Worm (Caenorhabditis elegans): ENCODE results near the gene F54D5.3.
A peak's percentile ranks its signal among the peaks of the same experiment; 100 is the strongest.

F54D5.3 gene

ce11 chrII:11547254-11547687 lies 24.3 kb upstream of the F54D5.3 start, which contains the start of gene F54D5.7:
Gene F54D5.7, plus strand, starts transcription at chrII:11547517.
- TF ChIP-seq unc-62 (GFP tag; optimal IDR thresholded peaks at IDR 0.05) = no peak
- TF ChIP-seq mab-9 (GFP tag; IDR thresholded peaks at IDR 0.05) = no peak
- peak; percentile 82 for TF ChIP-seq blmp-1 (tag; optimal IDR thresholded peaks at IDR 0.05)
- peak; percentile 65 for TF ChIP-seq nhr-19 (GFP tag; conservative IDR thresholded peaks at IDR 0.05)
- no peak for TF ChIP-seq tlp-1 (tag; optimal IDR thresholded peaks at IDR 0.05)
- TF ChIP-seq grh-1 (GFP tag; IDR thresholded peaks at IDR 0.05) = peak; percentile 36; the same call in 1 of the 2 replicates
- TF ChIP-seq zip-4 (GFP tag; optimal IDR thresholded peaks at IDR 0.05) = peak; percentile 13
- no peak for TF ChIP-seq sox-4 (tag; optimal IDR thresholded peaks at IDR 0.05)
- peak; percentile 61 for TF ChIP-seq lin-14 (GFP tag; optimal IDR thresholded peaks at IDR 0.05)
- TF ChIP-seq dpl-1 (GFP tag; optimal IDR thresholded peaks at IDR 0.05) = peak; percentile 26 to 39 (median 38)
- peak; percentile 61 for TF ChIP-seq nhr-20 (tag; optimal IDR thresholded peaks at IDR 0.05)
- TF ChIP-seq ceh-63 (GFP tag; optimal IDR thresholded peaks at IDR 0.05) = no peak
- TF ChIP-seq ceh-90 (tag; optimal IDR thresholded peaks at IDR 0.05) = no peak
- TF ChIP-seq pag-3 (tag; optimal IDR thresholded peaks at IDR 0.05; ENCODE audit: borderline replicate concordance, insufficient read depth) = peak; percentile 32
- no peak for TF ChIP-seq fkh-4 (tag; optimal IDR thresholded peaks at IDR 0.05; ENCODE audit: borderline replicate concordance)
- TF ChIP-seq ztf-4 (tag; optimal IDR thresholded peaks at IDR 0.05) = peak; percentile 56
- peak; percentile 67 for TF ChIP-seq swsn-7 (tag; optimal IDR thresholded peaks at IDR 0.05)
- no peak for TF ChIP-seq mef-2 (tag; optimal IDR thresholded peaks at IDR 0.05)
- TF ChIP-seq irx-1 (tag; optimal IDR thresholded peaks at IDR 0.05) = peak; percentile 30
- no peak for TF ChIP-seq nhr-77 (tag; optimal IDR thresholded peaks at IDR 0.05)
- no peak for TF ChIP-seq hpl-2 (GFP tag; optimal IDR thresholded peaks at IDR 0.05)
- no peak for TF ChIP-seq jun-1 (tag; optimal IDR thresholded peaks at IDR 0.05)
- no peak for TF ChIP-seq vab-15 (tag; optimal IDR thresholded peaks at IDR 0.05)
- TF ChIP-seq C16A3.4 (tag; optimal IDR thresholded peaks at IDR 0.05) = peak; percentile 23
- TF ChIP-seq sup-37 (GFP tag; optimal IDR thresholded peaks at IDR 0.05) = no peak
- TF ChIP-seq tbx-2 (tag; optimal IDR thresholded peaks at IDR 0.05) = peak; percentile 11
- no peak for TF ChIP-seq C04F5.9 (tag; optimal IDR thresholded peaks at IDR 0.05)
- TF ChIP-seq unc-30 (tag; optimal IDR thresholded peaks at IDR 0.05) = no peak
- peak; percentile 19 for TF ChIP-seq snpc-4 (tag; optimal IDR thresholded peaks at IDR 0.05)
- peak; percentile 82 for TF ChIP-seq nhr-71 (tag; optimal IDR thresholded peaks at IDR 0.05)
- peak in 2 of 6 experiments; percentile 23 to 75 for TF ChIP-seq elt-3 (tag; optimal IDR thresholded peaks at IDR 0.05)
- no peak for TF ChIP-seq efl-3 (GFP tag; optimal IDR thresholded peaks at IDR 0.05)
- TF ChIP-seq zag-1 (tag; optimal IDR thresholded peaks at IDR 0.05) = no peak
- TF ChIP-seq lin-13 (GFP tag; optimal IDR thresholded peaks at IDR 0.05) = peak; percentile 22
- peak; percentile 52 for TF ChIP-seq elt-2 (tag; optimal IDR thresholded peaks at IDR 0.05)
- TF ChIP-seq ceh-88 (GFP tag; IDR thresholded peaks at IDR 0.05) = no peak
- no peak for TF ChIP-seq F16B12.6 (tag; optimal IDR thresholded peaks at IDR 0.05)
- peak; percentile 22 for TF ChIP-seq lir-3 (tag; optimal IDR thresholded peaks at IDR 0.05; ENCODE audit: poor library complexity)
- TF ChIP-seq mep-1 (tag; optimal IDR thresholded peaks at IDR 0.05) = peak; percentile 92
- TF ChIP-seq nhr-12 (tag; optimal IDR thresholded peaks at IDR 0.05) = no peak
- no peak for TF ChIP-seq pax-3 (tag; optimal IDR thresholded peaks at IDR 0.05)
- TF ChIP-seq fos-1 (tag; optimal IDR thresholded peaks at IDR 0.05) = no peak
- peak in 1 of 2 experiments; percentile 93 for TF ChIP-seq mdl-1 (tag; optimal IDR thresholded peaks at IDR 0.05)
- TF ChIP-seq pqm-1 (tag; optimal IDR thresholded peaks at IDR 0.05) = no peak
- no peak for TF ChIP-seq aha-1 (tag; optimal IDR thresholded peaks at IDR 0.05)
- no peak for TF ChIP-seq sptf-1 (tag; optimal IDR thresholded peaks at IDR 0.05)
- TF ChIP-seq nhr-47 (tag; optimal IDR thresholded peaks at IDR 0.05) = peak; percentile 57
- TF ChIP-seq ceh-8 (GFP tag; optimal IDR thresholded peaks at IDR 0.05) = no peak
- no peak for TF ChIP-seq hlh-17 (GFP tag; optimal IDR thresholded peaks at IDR 0.05; ENCODE audit: borderline replicate concordance)
- no peak for TF ChIP-seq lin-15B (tag; optimal IDR thresholded peaks at IDR 0.05)
- peak; percentile 90 for TF ChIP-seq skn-1 (tag; optimal IDR thresholded peaks at IDR 0.05)
- peak; percentile 8 to 14 for TF ChIP-seq efl-1 (optimal IDR thresholded peaks at IDR 0.05)
- TF ChIP-seq efl-1 (GFP tag; optimal IDR thresholded peaks at IDR 0.05 in 1 of 2) = peak in 1 of 2 experiments; percentile 89
